Worm (Caenorhabditis elegans): ENCODE data around the gene T02H6.11.

DNA sequence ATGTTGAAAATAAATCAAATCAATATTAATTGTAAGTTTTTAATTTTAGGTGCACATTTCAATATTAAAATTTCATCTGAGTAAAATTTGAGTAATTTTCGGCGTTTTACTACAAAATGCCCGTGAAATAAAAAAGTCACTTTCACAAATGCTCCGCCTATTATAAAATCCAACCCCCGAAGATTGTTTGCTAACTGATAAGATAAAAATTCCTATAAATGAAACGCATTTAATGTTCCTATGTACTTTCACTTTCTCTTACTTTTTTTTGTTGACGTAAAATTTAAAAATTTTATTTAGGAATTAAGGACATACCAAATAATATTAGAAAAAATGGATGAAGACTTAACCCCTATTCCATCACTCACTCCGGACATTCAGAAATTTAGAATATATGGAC is 42.6 kb downstream of the T02H6.11 start, which contains the start of gene sdz-24:
- no peak for TF ChIP-seq dao-5 (tag; optimal IDR thresholded peaks at IDR 0.05)
- no peak for TF ChIP-seq him-1 (tag; optimal IDR thresholded peaks at IDR 0.05)

Data from whole organism, L4/young adult.